Fruit fly (Drosophila melanogaster): Measurements from ENCODE around the gene MAGE.

The MAGE gene

DNA sequence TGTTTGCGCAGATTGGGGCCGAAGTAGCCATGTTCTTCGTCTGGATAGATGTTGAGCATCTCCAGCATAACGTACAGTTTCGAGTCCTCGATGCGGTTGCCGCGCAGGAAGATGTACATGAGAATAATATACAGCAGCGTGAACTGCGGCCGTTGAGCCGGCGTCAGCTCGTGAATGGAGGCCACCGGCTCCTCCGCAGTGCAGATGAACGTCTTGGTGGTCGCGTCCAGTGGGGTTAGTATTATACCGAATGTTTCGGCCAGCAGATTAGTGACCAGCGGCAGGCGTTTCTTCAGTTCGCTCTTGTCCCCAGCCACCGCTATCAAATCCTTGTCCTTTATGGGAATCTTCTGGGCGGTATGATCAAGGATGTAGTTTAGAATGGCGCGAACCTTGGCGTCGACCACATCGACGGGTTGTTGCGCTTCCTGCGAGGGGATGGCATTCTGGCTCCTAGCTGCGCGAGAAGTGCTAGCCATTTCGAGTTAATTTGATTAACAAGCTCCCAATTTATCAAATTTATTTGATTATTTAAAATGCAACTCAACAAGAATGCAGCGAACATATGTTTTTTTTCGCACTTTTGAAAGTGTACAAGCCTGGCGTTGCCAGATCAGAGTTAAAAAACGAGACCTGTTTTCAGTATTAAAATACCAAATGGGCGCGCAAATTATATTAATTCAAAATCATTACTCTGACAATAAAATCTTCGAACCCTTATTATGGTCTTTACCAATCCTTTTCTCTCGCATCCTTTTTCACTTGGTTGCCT lies at the start of gene MAGE:
MAGE (minus strand) TSS at position 595 of the 772 bp plus-strand sequence.
- TF ChIP-seq ttk (optimal IDR thresholded peaks at IDR 0.05) = no peak

- TF ChIP-seq h (optimal IDR thresholded peaks at IDR 0.05) (no peak), insv (optimal IDR thresholded peaks at IDR 0.05) (no peak), psq (optimal IDR thresholded peaks at IDR 0.05) (no peak), ttk (optimal IDR thresholded peaks at IDR 0.05) (no peak), Myc (optimal IDR thresholded peaks at IDR 0.05) (no peak), Sin3A (optimal IDR thresholded peaks at IDR 0.05) (no peak)
These were observed 45.7 kb upstream of the MAGE start, which contains the start of gene CG14609 for dm6 chr3R:7200670-7201069. Gene CG14609 (plus strand): TSS chr3R:7200970.

dm6 chr3R:7199849-7200248 lies 44.9 kb upstream of the MAGE start:
- TF ChIP-seq insv (optimal IDR thresholded peaks at IDR 0.05) = no peak
- no peak for TF ChIP-seq Sin3A (optimal IDR thresholded peaks at IDR 0.05)
- TF ChIP-seq ttk (optimal IDR thresholded peaks at IDR 0.05) = no peak
- TF ChIP-seq h (optimal IDR thresholded peaks at IDR 0.05) = no peak
- no peak for TF ChIP-seq psq (optimal IDR thresholded peaks at IDR 0.05)
- TF ChIP-seq Myc (optimal IDR thresholded peaks at IDR 0.05) = no peak

DNA sequence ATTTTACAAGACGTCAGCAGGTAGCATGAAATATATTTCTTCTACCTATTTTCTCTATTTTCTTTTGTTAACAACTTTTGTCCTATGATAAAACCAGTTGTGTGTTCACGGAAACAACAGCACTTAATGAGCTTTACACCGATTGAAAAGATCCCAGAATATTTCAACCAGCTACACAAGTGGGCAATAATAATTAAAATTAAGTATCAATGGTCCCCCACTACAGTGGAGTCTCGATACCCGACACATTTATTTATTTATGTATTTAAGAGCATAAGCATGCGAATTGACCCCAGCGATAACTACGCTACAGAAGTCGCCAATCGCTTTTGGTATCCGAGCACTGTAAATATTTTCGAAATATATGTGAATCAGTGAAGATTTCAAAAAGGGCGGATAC lies 33.7 kb upstream of the MAGE start:
- no peak for TF ChIP-seq Sin3A (optimal IDR thresholded peaks at IDR 0.05)
- no peak for TF ChIP-seq insv (optimal IDR thresholded peaks at IDR 0.05)
- no peak for TF ChIP-seq Myc (optimal IDR thresholded peaks at IDR 0.05)
- TF ChIP-seq ttk (optimal IDR thresholded peaks at IDR 0.05) = no peak
- no peak for TF ChIP-seq psq (optimal IDR thresholded peaks at IDR 0.05)
- no peak for TF ChIP-seq h (optimal IDR thresholded peaks at IDR 0.05)

DNA sequence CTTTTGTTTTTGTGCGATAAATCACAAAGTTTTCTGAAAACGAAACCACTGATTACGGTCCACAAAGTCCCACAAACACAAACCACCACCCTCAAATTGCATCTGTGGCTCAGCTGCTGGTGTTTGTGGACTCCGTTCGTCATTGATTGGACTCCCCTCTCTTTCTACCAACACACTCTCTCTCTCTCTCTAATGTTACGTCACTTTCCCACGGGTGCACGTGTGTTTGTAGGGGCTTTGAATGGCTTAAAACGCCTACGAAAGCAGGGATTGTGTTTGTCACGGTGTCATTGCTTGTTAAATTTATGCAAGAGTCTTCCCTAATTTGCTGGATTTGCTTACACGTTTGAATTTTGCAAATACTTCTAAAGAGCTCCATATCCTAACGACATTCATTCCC lies 33.0 kb upstream of the MAGE start:
- TF ChIP-seq h (optimal IDR thresholded peaks at IDR 0.05) (no peak), insv (optimal IDR thresholded peaks at IDR 0.05) (no peak), Myc (optimal IDR thresholded peaks at IDR 0.05) (no peak), Sin3A (optimal IDR thresholded peaks at IDR 0.05) (no peak), ttk (optimal IDR thresholded peaks at IDR 0.05) (no peak), psq (optimal IDR thresholded peaks at IDR 0.05) (no peak)

DNA sequence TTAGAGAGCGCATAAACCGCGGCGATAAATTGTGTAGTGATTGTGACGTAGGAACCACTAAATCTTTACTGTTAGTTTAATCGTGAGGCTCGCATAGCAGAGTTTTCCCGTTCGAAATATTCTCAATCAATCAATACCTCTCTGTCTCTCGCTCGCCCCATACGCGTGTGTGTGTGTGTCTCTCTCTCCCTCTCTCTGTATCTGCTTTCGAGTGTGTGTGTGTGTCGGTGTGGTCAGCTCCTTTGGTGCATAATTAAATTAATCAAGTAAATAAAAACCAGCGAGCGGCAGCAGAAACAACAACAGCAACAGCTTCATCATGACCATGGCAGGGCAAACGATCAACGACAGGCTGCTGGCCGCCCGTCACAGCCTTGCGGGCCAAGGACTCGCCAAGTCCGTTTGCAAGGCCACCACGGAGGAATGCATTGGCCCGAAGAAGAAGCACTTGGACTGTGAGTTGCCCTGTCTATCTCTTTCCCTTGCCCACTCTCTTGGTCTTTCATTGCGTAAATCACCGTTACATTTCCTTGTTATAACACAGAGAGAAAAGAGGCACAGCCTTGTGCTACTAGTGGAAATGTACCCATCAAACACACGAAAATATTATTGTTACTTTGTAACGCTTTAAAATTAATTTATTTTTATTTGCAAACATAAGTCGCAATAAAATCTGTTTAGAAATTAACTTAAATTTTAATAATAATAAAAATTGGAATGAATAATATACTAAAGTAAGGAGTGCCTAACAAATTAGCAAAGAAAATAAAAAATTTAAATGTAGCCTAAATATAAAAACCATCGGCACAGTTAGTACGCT lies 32.3 kb upstream of the MAGE start:
- no peak for TF ChIP-seq Myc (optimal IDR thresholded peaks at IDR 0.05)
- no peak for TF ChIP-seq h (optimal IDR thresholded peaks at IDR 0.05)
- no peak for TF ChIP-seq psq (optimal IDR thresholded peaks at IDR 0.05)
- TF ChIP-seq Sin3A (optimal IDR thresholded peaks at IDR 0.05) = no peak
- TF ChIP-seq insv (optimal IDR thresholded peaks at IDR 0.05) = no peak
- no peak for TF ChIP-seq ttk (optimal IDR thresholded peaks at IDR 0.05)

- TF ChIP-seq Myc (optimal IDR thresholded peaks at IDR 0.05) (no peak), psq (optimal IDR thresholded peaks at IDR 0.05) (no peak), Sin3A (optimal IDR thresholded peaks at IDR 0.05) (no peak), h (optimal IDR thresholded peaks at IDR 0.05) (no peak), insv (optimal IDR thresholded peaks at IDR 0.05) (no peak), ttk (optimal IDR thresholded peaks at IDR 0.05) (no peak)
These were observed 31.5 kb upstream of the MAGE start, which contains the start of the genes CG10055 and lap for dm6 chr3R:7186242-7187092. Gene CG10055 (minus strand): TSS chr3R:7186673. Gene lap (plus strand): TSS chr3R:7186994.

dm6 chr3R:7174755-7175154 lies 19.8 kb upstream of the MAGE start:
- TF ChIP-seq Sin3A (optimal IDR thresholded peaks at IDR 0.05) (no peak), ttk (optimal IDR thresholded peaks at IDR 0.05) (no peak), psq (optimal IDR thresholded peaks at IDR 0.05) (no peak), h (optimal IDR thresholded peaks at IDR 0.05) (no peak), insv (optimal IDR thresholded peaks at IDR 0.05) (no peak), Myc (optimal IDR thresholded peaks at IDR 0.05) (no peak)

DNA sequence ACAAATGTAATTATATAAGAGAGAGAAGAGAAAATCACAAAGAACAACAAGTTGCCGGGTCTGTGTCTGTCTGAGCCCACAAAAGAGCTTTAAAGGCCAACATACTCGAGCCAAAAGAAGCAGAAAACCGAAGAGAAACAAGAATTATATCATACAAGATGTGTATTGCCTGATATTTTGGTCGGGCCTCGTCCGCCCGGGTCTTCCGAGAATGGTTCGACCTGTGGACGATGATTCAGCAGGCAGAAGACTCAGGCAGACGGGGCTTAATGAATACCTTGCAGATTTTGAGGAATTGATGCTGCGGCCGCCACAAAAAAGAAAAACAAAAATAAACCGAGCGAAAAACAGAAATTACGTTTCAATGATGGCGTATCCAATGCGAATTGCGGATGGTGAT lies 18.0 kb upstream of the MAGE start:
- no peak for TF ChIP-seq Sin3A (optimal IDR thresholded peaks at IDR 0.05)
- TF ChIP-seq psq (optimal IDR thresholded peaks at IDR 0.05) = no peak
- no peak for TF ChIP-seq ttk (optimal IDR thresholded peaks at IDR 0.05)
- no peak for TF ChIP-seq insv (optimal IDR thresholded peaks at IDR 0.05)
- TF ChIP-seq h (optimal IDR thresholded peaks at IDR 0.05) = no peak
- TF ChIP-seq Myc (optimal IDR thresholded peaks at IDR 0.05) = no peak

DNA sequence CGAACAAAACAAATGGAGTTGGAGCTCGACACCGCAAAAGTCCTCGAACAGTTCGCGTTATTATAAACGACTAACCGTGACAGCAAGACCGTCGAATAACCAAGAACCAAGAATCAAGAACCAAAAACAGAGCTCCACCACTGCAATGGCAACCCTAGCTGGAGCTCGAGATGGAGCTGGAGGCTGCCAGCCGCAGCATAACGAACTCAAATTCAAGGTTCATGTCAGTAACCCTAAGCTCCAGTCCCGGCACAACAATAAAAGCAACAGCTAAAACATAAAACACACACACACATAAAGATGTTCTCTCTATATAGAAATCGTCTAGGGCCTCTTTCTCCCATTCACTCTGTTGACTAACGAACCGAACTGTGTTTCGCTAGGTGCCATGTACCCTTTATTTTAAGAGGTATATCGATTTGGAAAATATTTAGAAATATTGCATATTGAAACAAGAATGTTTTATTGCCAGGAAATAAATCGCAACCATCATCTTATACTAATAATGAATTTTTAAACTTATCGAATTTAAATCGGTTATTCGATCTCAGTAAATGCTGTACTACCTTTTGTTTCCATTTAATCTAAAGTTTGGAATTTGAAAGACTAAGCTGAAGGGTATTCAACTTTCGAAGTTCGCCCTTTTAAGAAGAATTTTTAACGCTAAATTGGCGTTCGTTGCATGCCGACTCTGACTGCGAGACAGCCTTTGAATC lies 16.6 kb upstream of the MAGE start:
- TF ChIP-seq insv (optimal IDR thresholded peaks at IDR 0.05) = no peak

DNA sequence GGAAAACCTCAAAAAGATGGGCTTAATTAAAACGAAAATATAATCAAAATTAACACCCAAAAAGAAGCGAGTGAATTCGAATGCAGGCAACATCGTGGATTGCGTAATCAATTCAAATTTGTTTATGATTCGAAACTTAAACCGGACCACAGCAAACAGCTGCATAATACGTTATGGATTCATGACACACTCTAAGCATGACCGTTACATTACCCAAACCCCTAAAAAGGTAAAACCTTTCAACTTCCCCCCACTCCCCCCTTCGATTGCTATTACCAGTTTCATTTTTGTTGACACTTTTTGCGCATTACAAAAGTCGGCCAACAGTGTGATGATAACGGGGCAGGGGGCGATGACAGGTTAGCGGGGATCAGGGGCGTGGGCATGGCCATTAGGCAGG lies 14.9 kb upstream of the MAGE start:
- TF ChIP-seq Myc (optimal IDR thresholded peaks at IDR 0.05) (no peak), h (optimal IDR thresholded peaks at IDR 0.05) (no peak), psq (optimal IDR thresholded peaks at IDR 0.05) (no peak), Sin3A (optimal IDR thresholded peaks at IDR 0.05) (no peak), ttk (optimal IDR thresholded peaks at IDR 0.05) (no peak), insv (optimal IDR thresholded peaks at IDR 0.05) (no peak)

All from Kc167 (cell line).